Fruit fly (Drosophila melanogaster) whole organism, wandering third instar larva: Measurements from ENCODE around the gene Sf3b2.
A peak's percentile ranks its signal among the peaks of the same experiment; 100 is the strongest.

Experiments
- Abd-B ChIP-seq: fragments of >200 bp; optimal IDR thresholded peaks from 2 replicates; lab custom pipeline; 2017; ENCODE audit warnings: missing biosample characterization, missing genetic modification characterization
- CG32264 ChIP-seq: fragments of 200-800 bp; sonication (Bioruptor generic); optimal IDR thresholded peaks from 2 replicates; lab custom pipeline; 2016; ENCODE audit warnings: missing biosample characterization, missing genetic modification characterization
- CG9705 ChIP-seq: fragments of 200-800 bp; sonication (Bioruptor generic); optimal IDR thresholded peaks from 2 replicates; lab custom pipeline; 2018; ENCODE audit warnings: missing biosample characterization, mild to moderate bottlenecking, missing genetic modification characterization
- CrebA ChIP-seq: fragments of 200-800 bp; sonication (Bioruptor generic); optimal IDR thresholded peaks from 2 replicates; lab custom pipeline; 2016; ENCODE audit warnings: missing biosample characterization, mild to moderate bottlenecking, missing genetic modification characterization, borderline replicate concordance
- Dfd ChIP-seq: fragments of >200 bp; optimal IDR thresholded peaks from 2 replicates; lab custom pipeline; 2017; ENCODE audit warnings: missing biosample characterization, missing genetic modification characterization
- Dif ChIP-seq: fragments of 200-275, 200-300 bp; sonication (Bioruptor generic); optimal IDR thresholded peaks from 2 replicates; lab custom pipeline; 2018; ENCODE audit warnings: missing biosample characterization, missing genetic modification characterization; ENCODE audit not compliant: partially characterized antibody
- GATAd ChIP-seq: sonication (Bioruptor generic); optimal IDR thresholded peaks from 2 replicates; lab custom pipeline; 2016; ENCODE audit warnings: missing biosample characterization, missing genetic modification characterization
- Hr83 ChIP-seq: fragments of 200-300 bp; sonication (Bioruptor generic); optimal IDR thresholded peaks from 2 replicates; lab custom pipeline; 2016; ENCODE audit warnings: missing biosample characterization, mild to moderate bottlenecking, missing genetic modification characterization, moderate library complexity; ENCODE audit not compliant: poor library complexity, severe bottlenecking
- Jra ChIP-seq: sonication (Bioruptor generic); optimal IDR thresholded peaks from 2 replicates; lab custom pipeline; 2016; ENCODE audit warnings: missing biosample characterization, missing genetic modification characterization
- Mio ChIP-seq: sonication (Bioruptor generic); optimal IDR thresholded peaks from 2 replicates; lab custom pipeline; 2016; ENCODE audit warnings: missing biosample characterization, missing genetic modification characterization
- Myc ChIP-seq: fragments of >200 bp; optimal IDR thresholded peaks from 2 replicates; lab custom pipeline; 2017
- N ChIP-seq: fragments of >200 bp; optimal IDR thresholded peaks from 2 replicates; lab custom pipeline; 2018; ENCODE audit warnings: missing biosample characterization, missing external identifiers, missing genetic modification characterization
- Rel ChIP-seq, 2 experiments: fragments of 200-800 bp; sonication (Bioruptor generic) in 1 of 2; optimal IDR thresholded peaks; 2 replicates in 1 of 2; 3 replicates in 1 of 2; lab custom pipeline; 2016 to 2019; ENCODE audit warnings: mild to moderate bottlenecking in 2 of 2, missing biosample characterization in 2 of 2, missing genetic modification characterization in 2 of 2, moderate library complexity in 1 of 2
- Sp1 ChIP-seq: fragments of 200-800 bp; sonication (Bioruptor generic); optimal IDR thresholded peaks from 3 replicates; lab custom pipeline; 2019; ENCODE audit warnings: missing biosample characterization, mild to moderate bottlenecking, missing genetic modification characterization, moderate library complexity
- Vsx2 ChIP-seq: fragments of 200-300, 225-300 bp; sonication (Bioruptor generic); optimal IDR thresholded peaks from 2 replicates; lab custom pipeline; 2018; ENCODE audit warnings: missing biosample characterization, missing genetic modification characterization; ENCODE audit not compliant: partially characterized antibody
- brk ChIP-seq: fragments of 200-800 bp; sonication (Bioruptor generic); optimal IDR thresholded peaks from 2 replicates; lab custom pipeline; 2016; ENCODE audit warnings: missing biosample characterization, mild to moderate bottlenecking, missing genetic modification characterization
- dl ChIP-seq, 2 experiments: fragments of 175-275, 200-275 bp in 1 of 2; fragments of 200-275 bp in 1 of 2; sonication (Bioruptor generic); optimal IDR thresholded peaks; lab custom pipeline; 2018; ENCODE audit warnings: mild to moderate bottlenecking in 2 of 2, missing biosample characterization in 2 of 2, missing genetic modification characterization in 2 of 2, moderate library complexity in 2 of 2; ENCODE audit not compliant: partially characterized antibody in 2 of 2, insufficient read depth in 1 of 2
- dmrt93B ChIP-seq: fragments of 200-800 bp; sonication (Bioruptor generic); optimal IDR thresholded peaks from 2 replicates; lab custom pipeline; 2018; ENCODE audit warnings: missing biosample characterization, mild to moderate bottlenecking, missing genetic modification characterization
- dsf ChIP-seq: sonication (Bioruptor generic); optimal IDR thresholded peaks from 2 replicates; lab custom pipeline; 2016; ENCODE audit warnings: missing biosample characterization, missing genetic modification characterization, borderline replicate concordance
- ey ChIP-seq: fragments of 200-800 bp; sonication (Bioruptor generic); optimal IDR thresholded peaks from 2 replicates; lab custom pipeline; 2016; ENCODE audit warnings: missing biosample characterization, missing genetic modification characterization
- foxo ChIP-seq, 2 experiments: fragments of 200-800 bp; sonication (Bioruptor generic); optimal IDR thresholded peaks; 2 replicates in 1 of 2; 3 replicates in 1 of 2; lab custom pipeline; 2016 to 2017; ENCODE audit warnings: missing biosample characterization in 2 of 2, missing genetic modification characterization in 2 of 2
- h ChIP-seq: fragments of 200-800 bp; sonication (Bioruptor generic); optimal IDR thresholded peaks from 3 replicates; lab custom pipeline; 2016; ENCODE audit warnings: missing biosample characterization, mild to moderate bottlenecking, missing genetic modification characterization
- jim ChIP-seq: fragments of 175-275, 200-325 bp; sonication (Bioruptor generic); optimal IDR thresholded peaks from 2 replicates; lab custom pipeline; 2016; ENCODE audit warnings: missing biosample characterization, mild to moderate bottlenecking, missing genetic modification characterization
- lola ChIP-seq: fragments of >200 bp; optimal IDR thresholded peaks from 2 replicates; lab custom pipeline; 2017; ENCODE audit warnings: missing biosample characterization, missing genetic modification characterization
- psq ChIP-seq: fragments of 200-800 bp; sonication (Bioruptor generic); optimal IDR thresholded peaks from 3 replicates; lab custom pipeline; 2017; ENCODE audit warnings: missing biosample characterization, mild to moderate bottlenecking, missing genetic modification characterization, moderate library complexity
- sage ChIP-seq: fragments of 200-800 bp; sonication (Bioruptor generic); optimal IDR thresholded peaks from 2 replicates; lab custom pipeline; 2016; ENCODE audit warnings: missing biosample characterization, mild to moderate bottlenecking, missing genetic modification characterization
- tai ChIP-seq: sonication (Bioruptor generic); optimal IDR thresholded peaks from 2 replicates; lab custom pipeline; 2016; ENCODE audit warnings: missing biosample characterization, missing genetic modification characterization
- usp ChIP-seq: fragments of >200 bp; optimal IDR thresholded peaks from 2 replicates; lab custom pipeline; 2017; ENCODE audit warnings: missing biosample characterization, missing genetic modification characterization
- woc ChIP-seq: sonication (Bioruptor generic); optimal IDR thresholded peaks from 2 replicates; lab custom pipeline; 2016; ENCODE audit warnings: missing biosample characterization, mild to moderate bottlenecking, missing genetic modification characterization

Gene Sf3b2

dm6 chr2L:3001953-3002352 lies 27.0 kb downstream of the Sf3b2 start:
- no peak for TF ChIP-seq Vsx2 (GFP tag; lab: Kevin White, UChicago)
- no peak for TF ChIP-seq ey
- no peak for TF ChIP-seq usp (GFP tag; lab: Kevin White, UChicago)
- TF ChIP-seq foxo (GFP tag; optimal IDR thresholded peaks at IDR 0.05; lab: Kevin White, UChicago): no peak
- no peak for TF ChIP-seq Myc (lab: Kevin White, UChicago)
- no peak for TF ChIP-seq dl (GFP tag; optimal IDR thresholded peaks at IDR 0.05; lab: Kevin White, UChicago; ENCODE audit: insufficient read depth in 1 of 2, partially characterized antibody in 2 of 2)
- no peak for TF ChIP-seq Dif (GFP tag; lab: Kevin White, UChicago)
- no peak for TF ChIP-seq Jra (GFP tag; lab: Kevin White, UChicago)
- no peak for TF ChIP-seq sage (GFP tag; lab: Kevin White, UChicago)

- TF ChIP-seq Sp1 (GFP tag; lab: Kevin White, UChicago): no peak
- TF ChIP-seq Rel (GFP tag; optimal IDR thresholded peaks at IDR 0.05; lab: Kevin White, UChicago): no peak
- no peak for TF ChIP-seq Rel (tag; optimal IDR thresholded peaks at IDR 0.05; lab: Kevin White, UChicago)
- no peak for TF ChIP-seq Myc (lab: Kevin White, UChicago)
- TF ChIP-seq dmrt93B (GFP tag; lab: Kevin White, UChicago): no peak
- TF ChIP-seq N: no peak
- no peak for TF ChIP-seq CG9705 (GFP tag; lab: Kevin White, UChicago)
- TF ChIP-seq foxo (GFP tag; optimal IDR thresholded peaks at IDR 0.05; lab: Kevin White, UChicago): no peak
- TF ChIP-seq h (GFP tag; lab: Kevin White, UChicago): no peak
- TF ChIP-seq Hr83 (GFP tag; lab: Kevin White, UChicago): no peak
- TF ChIP-seq GATAd: no peak
- TF ChIP-seq sage (GFP tag; lab: Kevin White, UChicago): no peak
- no peak for TF ChIP-seq brk (GFP tag; lab: Kevin White, UChicago)
- TF ChIP-seq Vsx2 (GFP tag; lab: Kevin White, UChicago): no peak
- no peak for TF ChIP-seq tai (GFP tag; lab: Kevin White, UChicago)
- no peak for TF ChIP-seq lola (GFP tag; lab: Kevin White, UChicago)
- TF ChIP-seq dsf (GFP tag; lab: Kevin White, UChicago): no peak
- no peak for TF ChIP-seq jim (GFP tag; lab: Kevin White, UChicago)
- no peak for TF ChIP-seq ey
- no peak for TF ChIP-seq psq (GFP tag; lab: Kevin White, UChicago)
- TF ChIP-seq Mio (GFP tag; lab: Kevin White, UChicago): no peak
- TF ChIP-seq, all 38 proteins: peak for 0
Observed at dm6 chr2L:3000517-3000934, 28.4 kb downstream of the Sf3b2 start.

dm6 chr2L:2999609-3000008 lies 29.4 kb downstream of the Sf3b2 start:
- TF ChIP-seq CrebA (GFP tag; lab: Kevin White, UChicago): no peak
- TF ChIP-seq Mio (GFP tag; lab: Kevin White, UChicago): no peak
- TF ChIP-seq Hr83 (GFP tag; lab: Kevin White, UChicago): no peak
- TF ChIP-seq dsf (GFP tag; lab: Kevin White, UChicago): no peak
- no peak for TF ChIP-seq N
- TF ChIP-seq Sp1 (GFP tag; lab: Kevin White, UChicago): no peak
- no peak for TF ChIP-seq CG32264
- TF ChIP-seq Myc (lab: Kevin White, UChicago): no peak
- TF ChIP-seq woc (GFP tag; lab: Kevin White, UChicago): no peak
- no peak for TF ChIP-seq jim (GFP tag; lab: Kevin White, UChicago)
- no peak for TF ChIP-seq Vsx2 (GFP tag; lab: Kevin White, UChicago)

dm6 chr2L:2999113-2999512 lies 29.9 kb downstream of the Sf3b2 start, which contains the start of gene Ccdc85:
Gene Ccdc85 (plus strand): TSS chr2L:2999286.
- TF ChIP-seq Abd-B (GFP tag; lab: Kevin White, UChicago): no peak
- TF ChIP-seq ey: no peak
- peak in 1 of 2 experiments; percentile 50 for TF ChIP-seq foxo (GFP tag; optimal IDR thresholded peaks at IDR 0.05; lab: Kevin White, UChicago)
- TF ChIP-seq h (GFP tag; lab: Kevin White, UChicago): peak; percentile 6
- peak; percentile 40 for TF ChIP-seq Myc (lab: Kevin White, UChicago)
- peak in 1 of 2 experiments; percentile 3 for TF ChIP-seq dl (GFP tag; optimal IDR thresholded peaks at IDR 0.05; lab: Kevin White, UChicago; ENCODE audit: insufficient read depth in 1 of 2, partially characterized antibody in 2 of 2)
- TF ChIP-seq Vsx2 (GFP tag; lab: Kevin White, UChicago): peak; percentile 60
- no peak for TF ChIP-seq Dfd
- TF ChIP-seq Dif (GFP tag; lab: Kevin White, UChicago): peak; percentile 75
- no peak for TF ChIP-seq Rel (GFP tag; optimal IDR thresholded peaks at IDR 0.05; lab: Kevin White, UChicago)
- TF ChIP-seq Rel (tag; optimal IDR thresholded peaks at IDR 0.05; lab: Kevin White, UChicago): peak; percentile 39
- peak; percentile 28 for TF ChIP-seq Jra (GFP tag; lab: Kevin White, UChicago)
